Worm (Caenorhabditis elegans) whole organism, L4 larva: Measurements from ENCODE around the gene F35G12.12.

ENCODE experiments used
- F10B5.3 ChIP-seq: sonication (generic microtip); optimal IDR thresholded peaks from 2 replicates; lab custom pipeline; 2016; ENCODE audit warnings: mild to moderate bottlenecking, missing genetic modification characterization, missing compliant biosample characterization
- F44E2.7 ChIP-seq: fragments of 200-800 bp; sonication (Bioruptor generic); IDR thresholded peaks from 2 replicates; pipeline ENCODE4 v2.1.2; 2022; ENCODE audit warnings: missing genetic modification characterization, missing compliant biosample characterization
- T20F7.1 ChIP-seq: fragments of 200-800 bp; sonication (Bioruptor generic); optimal IDR thresholded peaks from 2 replicates; lab custom pipeline; 2018; ENCODE audit warnings: mild to moderate bottlenecking, missing genetic modification characterization, missing compliant biosample characterization
- Y5F2A.4 ChIP-seq: fragments of 200-800 bp; sonication (Bioruptor generic); optimal IDR thresholded peaks from 2 replicates; lab custom pipeline; 2018; ENCODE audit warnings: mild to moderate bottlenecking, missing genetic modification characterization, missing compliant biosample characterization
- Y75B8A.6 ChIP-seq: fragments of 200-800 bp; sonication (Bioruptor generic); IDR thresholded peaks from 2 replicates; pipeline ENCODE4 v1.3.6; 2022; ENCODE audit warnings: missing genetic modification reagents, missing genetic modification characterization, missing compliant biosample characterization
- ZK337.2 ChIP-seq: fragments of 200-800 bp; sonication (Bioruptor generic); IDR thresholded peaks from 2 replicates; pipeline ENCODE4 v1.3.6; 2022; ENCODE audit warnings: missing genetic modification reagents, missing genetic modification characterization, missing compliant biosample characterization
- aly-2 ChIP-seq: sonication (generic microtip); optimal IDR thresholded peaks from 2 replicates; lab custom pipeline; 2018; ENCODE audit warnings: missing biosample characterization, missing genetic modification characterization
- arid-1 ChIP-seq: fragments of 200-800 bp; sonication (Bioruptor generic); conservative IDR thresholded peaks from 2 replicates; pipeline ENCODE4 v1.3.6; 2022; ENCODE audit warnings: missing genetic modification reagents, missing genetic modification characterization, missing compliant biosample characterization
- ceh-28 ChIP-seq: fragments of 150-350 bp; optimal IDR thresholded peaks from 2 replicates; lab custom pipeline; 2014; ENCODE audit warnings: missing biosample characterization, missing genetic modification reagents, missing genetic modification characterization
- ceh-32 ChIP-seq: sonication (generic microtip); optimal IDR thresholded peaks from 2 replicates; lab custom pipeline; 2016; ENCODE audit warnings: mild to moderate bottlenecking, missing genetic modification characterization, missing compliant biosample characterization; ENCODE audit not compliant: poor library complexity
- ceh-62 ChIP-seq: sonication (generic microtip); optimal IDR thresholded peaks from 2 replicates; lab custom pipeline; 2017; ENCODE audit warnings: missing biosample characterization, missing genetic modification characterization
- ces-1 ChIP-seq: fragments of 150-350 bp; sonication (generic microtip); optimal IDR thresholded peaks from 4 replicates; lab custom pipeline; 2014; ENCODE audit warnings: missing biosample characterization, missing genetic modification reagents, missing genetic modification characterization
- cey-2 ChIP-seq: sonication (generic microtip); optimal IDR thresholded peaks from 3 replicates; lab custom pipeline; 2017; ENCODE audit warnings: missing genetic modification characterization, mild to moderate bottlenecking, missing compliant biosample characterization, antibody characterized with exemption, borderline replicate concordance; ENCODE audit not compliant: insufficient read depth
- daf-16 ChIP-seq, 3 experiments: sonication (generic microtip); optimal IDR thresholded peaks; 2 replicates each; lab custom pipeline; 2016 to 2017; ENCODE audit warnings: missing genetic modification characterization in 3 of 3, missing genetic modification reagents in 3 of 3, mild to moderate bottlenecking in 2 of 3, missing compliant biosample characterization in 2 of 3, missing biosample characterization in 1 of 3, moderate library complexity in 1 of 3
- daf-19 ChIP-seq: fragments of 200-800 bp; sonication (Bioruptor generic); conservative IDR thresholded peaks from 2 replicates; pipeline ENCODE4 v1.3.6; 2022; ENCODE audit warnings: missing genetic modification characterization, missing compliant biosample characterization
- daf-8 ChIP-seq: fragments of 200-800 bp; sonication (Bioruptor generic); IDR thresholded peaks from 2 replicates; pipeline ENCODE4 v1.3.6; 2022; ENCODE audit warnings: missing genetic modification characterization, missing compliant biosample characterization
- dmd-6 ChIP-seq: fragments of 200-800 bp; sonication (Bioruptor generic); IDR thresholded peaks from 2 replicates; pipeline ENCODE4 v1.3.6; 2022; ENCODE audit warnings: missing genetic modification reagents, missing genetic modification characterization, missing compliant biosample characterization
- dmd-9 ChIP-seq: fragments of 200-800 bp; sonication (Bioruptor generic); IDR thresholded peaks from 2 replicates; pipeline ENCODE4 v1.3.6; 2022; ENCODE audit warnings: missing genetic modification reagents, missing genetic modification characterization, missing compliant biosample characterization
- duxl-1 ChIP-seq: sonication (generic microtip); optimal IDR thresholded peaks from 2 replicates; lab custom pipeline; 2016; ENCODE audit warnings: mild to moderate bottlenecking, missing genetic modification characterization, moderate library complexity, missing compliant biosample characterization; ENCODE audit not compliant: poor library complexity
- dve-1 ChIP-seq: sonication (generic microtip); optimal IDR thresholded peaks from 2 replicates; lab custom pipeline; 2017; ENCODE audit warnings: antibody characterized with exemption, mild to moderate bottlenecking, missing genetic modification characterization, missing compliant biosample characterization; ENCODE audit not compliant: insufficient read depth
- egl-27 ChIP-seq: sonication (generic microtip); optimal IDR thresholded peaks from 3 replicates; lab custom pipeline; 2017; ENCODE audit warnings: missing biosample characterization, missing genetic modification reagents, missing genetic modification characterization
- fkh-10 ChIP-seq: fragments of 150-350 bp; optimal IDR thresholded peaks from 2 replicates; lab custom pipeline; 2014; ENCODE audit warnings: missing biosample characterization, missing genetic modification reagents, missing genetic modification characterization
- fos-1 ChIP-seq: fragments of 150-350 bp; optimal IDR thresholded peaks from 2 replicates; lab custom pipeline; 2014; ENCODE audit warnings: missing biosample characterization, missing genetic modification characterization
- hif-1 ChIP-seq, 2 experiments: sonication (generic microtip); optimal IDR thresholded peaks; 2 replicates each; lab custom pipeline; 2016 to 2017; ENCODE audit warnings: missing compliant biosample characterization in 2 of 2, missing genetic modification characterization in 2 of 2, missing genetic modification reagents in 2 of 2, missing genotype in 2 of 2, mild to moderate bottlenecking in 1 of 2
- hlh-30 ChIP-seq: sonication (generic microtip); optimal IDR thresholded peaks from 2 replicates; lab custom pipeline; 2017; ENCODE audit warnings: antibody characterized with exemption, mild to moderate bottlenecking, missing genetic modification characterization, missing compliant biosample characterization; ENCODE audit not compliant: insufficient read depth
- hmg-1.1 ChIP-seq: fragments of 200-800 bp; sonication (Bioruptor generic); IDR thresholded peaks from 2 replicates; pipeline ENCODE4 v1.3.6; 2022; ENCODE audit warnings: missing genetic modification reagents, missing genetic modification characterization, missing compliant biosample characterization
- lin-13 ChIP-seq: fragments of 150-350 bp; optimal IDR thresholded peaks from 2 replicates; lab custom pipeline; 2014; ENCODE audit warnings: missing biosample characterization, missing genetic modification reagents, missing genetic modification characterization
- lin-29 ChIP-seq: fragments of 200-800 bp; sonication (Bioruptor generic); IDR thresholded peaks from 2 replicates; pipeline ENCODE4 v1.3.6; 2022; ENCODE audit warnings: missing genetic modification reagents, missing genetic modification characterization, missing compliant biosample characterization
- lin-38 ChIP-seq: fragments of 200-800 bp; sonication (Bioruptor generic); IDR thresholded peaks from 2 replicates; pipeline ENCODE4 v1.3.6; 2022; ENCODE audit warnings: missing genetic modification reagents, missing genetic modification characterization, missing compliant biosample characterization
- lir-3 ChIP-seq: sonication (generic microtip); optimal IDR thresholded peaks from 2 replicates; lab custom pipeline; 2016; ENCODE audit warnings: mild to moderate bottlenecking, missing genetic modification characterization, missing compliant biosample characterization
- lsy-2 ChIP-seq, 2 experiments: fragments of 150-350 bp in 1 of 2; sonication (generic microtip) in 1 of 2; optimal IDR thresholded peaks; 2 replicates each; lab custom pipeline; 2014 to 2017; ENCODE audit warnings: missing biosample characterization in 2 of 2, missing genetic modification characterization in 2 of 2
- mdl-1 ChIP-seq, 2 experiments: fragments of 150-350 bp in 1 of 2; sonication (generic microtip) in 1 of 2; optimal IDR thresholded peaks; 2 replicates each; lab custom pipeline; 2014 to 2017; ENCODE audit warnings: missing biosample characterization in 2 of 2, missing genetic modification characterization in 2 of 2
- mes-2 ChIP-seq: sonication (generic microtip); optimal IDR thresholded peaks from 2 replicates; lab custom pipeline; 2016; ENCODE audit warnings: missing genotype, mild to moderate bottlenecking, missing genetic modification characterization, missing compliant biosample characterization; ENCODE audit not compliant: poor library complexity, severe bottlenecking
- mxl-2 ChIP-seq: fragments of 200-800 bp; sonication (Bioruptor generic); conservative IDR thresholded peaks from 2 replicates; pipeline ENCODE4 v1.3.6; 2022; ENCODE audit warnings: missing genetic modification reagents, missing genetic modification characterization, missing compliant biosample characterization
- mxl-3 ChIP-seq: fragments of 200-800 bp; sonication (Bioruptor generic); optimal IDR thresholded peaks from 2 replicates; lab custom pipeline; 2018; ENCODE audit warnings: mild to moderate bottlenecking, missing genetic modification characterization, missing compliant biosample characterization
- nhr-28 ChIP-seq: fragments of 150-350 bp; optimal IDR thresholded peaks from 2 replicates; lab custom pipeline; 2014; ENCODE audit warnings: missing biosample characterization, missing genetic modification characterization
- nhr-41 ChIP-seq: fragments of 200-800 bp; sonication (Bioruptor generic); IDR thresholded peaks from 2 replicates; pipeline ENCODE4 v1.3.6; 2022; ENCODE audit warnings: missing genetic modification reagents, missing genetic modification characterization, missing compliant biosample characterization
- nhr-42 ChIP-seq: fragments of 200-800 bp; sonication (Bioruptor generic); IDR thresholded peaks from 2 replicates; pipeline ENCODE4 v1.3.6; 2022; ENCODE audit warnings: missing genetic modification characterization, missing compliant biosample characterization
- nhr-48 ChIP-seq: sonication (generic microtip); optimal IDR thresholded peaks from 2 replicates; lab custom pipeline; 2016; ENCODE audit warnings: mild to moderate bottlenecking, missing genetic modification characterization, missing compliant biosample characterization
- saeg-2 ChIP-seq: fragments of 200-800 bp; sonication (Bioruptor generic); IDR thresholded peaks from 2 replicates; pipeline ENCODE4 v1.3.6; 2022; ENCODE audit warnings: missing genetic modification reagents, missing genetic modification characterization, missing compliant biosample characterization
- sdz-12 ChIP-seq: fragments of 200-800 bp; sonication (Bioruptor generic); optimal IDR thresholded peaks from 2 replicates; lab custom pipeline; 2018; ENCODE audit warnings: mild to moderate bottlenecking, missing genetic modification characterization, missing compliant biosample characterization
- snpc-1.2 ChIP-seq: fragments of 200-800 bp; sonication (Bioruptor generic); IDR thresholded peaks from 2 replicates; pipeline ENCODE4 v1.3.6; 2022; ENCODE audit warnings: missing genetic modification reagents, missing genetic modification characterization, missing compliant biosample characterization
- snpc-4 ChIP-seq: fragments of 150-350 bp; optimal IDR thresholded peaks from 2 replicates; lab custom pipeline; 2014; ENCODE audit warnings: missing biosample characterization, missing genetic modification characterization
- tag-97 ChIP-seq: fragments of 200-800 bp; sonication (Bioruptor generic); IDR thresholded peaks from 2 replicates; pipeline ENCODE4 v1.3.6; 2022; ENCODE audit warnings: missing genetic modification characterization, missing compliant biosample characterization
- unc-130 ChIP-seq: sonication (generic microtip); optimal IDR thresholded peaks from 2 replicates; lab custom pipeline; 2016; ENCODE audit warnings: missing genetic modification reagents, missing genetic modification characterization, missing compliant biosample characterization
- unc-39 ChIP-seq: sonication (generic microtip); optimal IDR thresholded peaks from 2 replicates; lab custom pipeline; 2017; ENCODE audit warnings: missing biosample characterization, missing genetic modification characterization
- vab-7 ChIP-seq: fragments of 200-800 bp; sonication (Bioruptor generic); IDR thresholded peaks from 2 replicates; pipeline ENCODE4 v1.3.6; 2022; ENCODE audit warnings: missing genetic modification reagents, missing genetic modification characterization, missing compliant biosample characterization
- zip-11 ChIP-seq: fragments of 200-800 bp; sonication (Bioruptor generic); IDR thresholded peaks from 2 replicates; pipeline ENCODE4 v1.3.6; 2022; ENCODE audit warnings: missing genetic modification characterization, missing compliant biosample characterization
- ztf-7 ChIP-seq: fragments of 150-350 bp; optimal IDR thresholded peaks from 2 replicates; lab custom pipeline; 2014; ENCODE audit warnings: missing biosample characterization, missing genetic modification characterization

The F35G12.12 gene

DNA sequence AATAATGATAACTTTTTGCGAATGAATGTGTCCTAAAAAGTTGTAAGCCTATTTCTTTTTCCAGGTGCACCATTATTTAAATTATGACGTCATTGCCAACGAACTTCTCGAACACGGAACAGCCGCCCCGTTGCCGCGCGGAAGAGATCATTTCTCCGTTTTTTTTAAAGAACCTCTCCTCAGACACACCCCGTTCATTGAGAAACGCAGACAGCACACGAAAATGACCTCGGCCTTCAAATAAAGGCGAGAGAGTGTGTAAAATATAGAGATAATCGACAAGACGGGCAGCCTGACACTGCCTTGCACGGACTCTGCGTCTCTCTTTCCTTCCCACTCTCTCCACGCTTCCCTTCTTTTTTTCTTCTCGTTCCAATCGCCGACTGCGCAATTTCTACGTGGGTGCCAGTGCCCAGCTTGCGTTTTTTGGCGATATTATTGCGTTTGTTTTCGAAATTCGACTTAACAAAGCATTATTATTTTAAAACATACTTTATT is 21.2 kb upstream of the F35G12.12 start:
- TF ChIP-seq saeg-2 (GFP tag; lab: Robert Waterston, UW) (no peak; the same call in 1 of the 2 replicates), daf-8 (GFP tag; lab: Robert Waterston, UW) (no peak), ceh-62 (tag; lab: Kevin White, UChicago) (no peak), cey-2 (tag; lab: Kevin White, UChicago) (no peak), nhr-48 (tag; lab: Kevin White, UChicago) (peak; percentile 76), duxl-1 (tag; lab: Kevin White, UChicago) (peak; percentile 63), unc-39 (tag; lab: Kevin White, UChicago) (no peak), fkh-10 (GFP tag; lab: Kevin White, UChicago) (no peak), hif-1 (tag; optimal IDR thresholded peaks at IDR 0.05; lab: Kevin White, UChicago) (peak in 1 of 2 experiments; percentile 59), zip-11 (GFP tag; lab: Robert Waterston, UW) (no peak), dmd-9 (GFP tag; lab: Robert Waterston, UW) (no peak), mxl-2 (no peak), F10B5.3 (tag; lab: Kevin White, UChicago) (peak; percentile 62), lin-29 (GFP tag; lab: Robert Waterston, UW) (0 out of 2 replicates have a peak, but pooled peaks have one; percentile 44), aly-2 (tag; lab: Kevin White, UChicago) (no peak), tag-97 (GFP tag; lab: Robert Waterston, UW) (no peak), vab-7 (GFP tag; lab: Robert Waterston, UW) (0 out of 2 replicates have a peak, but pooled peaks have one; percentile 30), egl-27 (tag; lab: Kevin White, UChicago) (no peak), sdz-12 (GFP tag; lab: Kevin White, UChicago) (no peak), snpc-1.2 (GFP tag; lab: Robert Waterston, UW) (no peak), mes-2 (peak; percentile 66), ceh-32 (no peak), dve-1 (tag; lab: Kevin White, UChicago) (peak; percentile 81), unc-130 (no peak), dmd-6 (GFP tag; lab: Robert Waterston, UW) (peak; percentile 64), ztf-7 (tag; lab: Kevin White, UChicago) (no peak), hlh-30 (tag; lab: Kevin White, UChicago) (peak; percentile 84), ces-1 (no peak), mxl-3 (GFP tag; lab: Kevin White, UChicago) (peak; percentile 90), fos-1 (tag; lab: Kevin White, UChicago) (no peak), F44E2.7 (GFP tag; lab: Robert Waterston, UW) (no peak), nhr-41 (peak; percentile 77; the same call in 1 of the 2 replicates), nhr-42 (GFP tag; lab: Robert Waterston, UW) (no peak), lsy-2 (tag; optimal IDR thresholded peaks at IDR 0.05; lab: Kevin White, UChicago) (peak; percentile 74 to 79), daf-16 (GFP tag; optimal IDR thresholded peaks at IDR 0.05; lab: Kevin White, UChicago) (peak in 1 of 2 experiments; percentile 63), daf-16 (tag; optimal IDR thresholded peaks at IDR 0.05; lab: Kevin White, UChicago) (peak; percentile 53), arid-1 (GFP tag; lab: Robert Waterston, UW) (peak; percentile 39), nhr-28 (tag; lab: Kevin White, UChicago) (peak; percentile 75), T20F7.1 (GFP tag; lab: Kevin White, UChicago) (no peak), lin-13 (no peak), mdl-1 (tag; optimal IDR thresholded peaks at IDR 0.05; lab: Kevin White, UChicago) (peak; percentile 47 to 63), daf-19 (GFP tag; lab: Robert Waterston, UW) (no peak), lin-38 (GFP tag; lab: Robert Waterston, UW) (peak; percentile 51), ZK337.2 (GFP tag; lab: Robert Waterston, UW) (no peak), Y75B8A.6 (GFP tag; lab: Robert Waterston, UW) (no peak), ceh-28 (no peak), lir-3 (no peak), hmg-1.1 (GFP tag; lab: Robert Waterston, UW) (peak; percentile 87), snpc-4 (tag; lab: Kevin White, UChicago) (no peak), Y5F2A.4 (GFP tag; lab: Kevin White, UChicago) (no peak)
